Fruit fly (Drosophila melanogaster): ENCODE measurements around the gene Ski6.

dm6 chr2L:13251167-13251566 lies 28.9 kb upstream of the Ski6 start:
- TF ChIP-seq phol (tag; optimal IDR thresholded peaks at IDR 0.05) = no peak
- no peak for TF ChIP-seq sna (GFP tag; IDR thresholded peaks at IDR 0.05; ENCODE audit: partially characterized antibody)
- TF ChIP-seq CG18476 (GFP tag; optimal IDR thresholded peaks at IDR 0.05) = no peak
- no peak for TF ChIP-seq CG2875 (GFP tag; optimal IDR thresholded peaks at IDR 0.05)
- no peak for TF ChIP-seq CG11560 (tag; IDR thresholded peaks at IDR 0.05)
- TF ChIP-seq onecut (GFP tag; IDR thresholded peaks at IDR 0.05) = no peak
- TF ChIP-seq amos (GFP tag; IDR thresholded peaks at IDR 0.05; ENCODE audit: partially characterized antibody) = no peak
- no peak for TF ChIP-seq trh (GFP tag; optimal IDR thresholded peaks at IDR 0.05)
- no peak for TF ChIP-seq CG31365 (tag; optimal IDR thresholded peaks at IDR 0.05)
- TF ChIP-seq kah (GFP tag; optimal IDR thresholded peaks at IDR 0.05) = no peak
- no peak for TF ChIP-seq usp (GFP tag; optimal IDR thresholded peaks at IDR 0.05)
- TF ChIP-seq CG8944 (GFP tag; optimal IDR thresholded peaks at IDR 0.05) = no peak
- no peak for TF ChIP-seq cato (GFP tag; optimal IDR thresholded peaks at IDR 0.05; ENCODE audit: borderline replicate concordance)
- TF ChIP-seq unpg (GFP tag; optimal IDR thresholded peaks at IDR 0.05) = no peak

All from whole organism, embryonic.